Fruit fly (Drosophila melanogaster): Measurements from ENCODE around the gene Ir31a.

dm6 chr2L:10362408-10363067, 42.8 kb upstream of the Ir31a start, which contains the start of the genes Cand1 and pim:
- TF ChIP-seq insv (optimal IDR thresholded peaks at IDR 0.05) (no peak), Myc (optimal IDR thresholded peaks at IDR 0.05) (no peak), h (optimal IDR thresholded peaks at IDR 0.05) (no peak), Sin3A (optimal IDR thresholded peaks at IDR 0.05) (no peak), psq (optimal IDR thresholded peaks at IDR 0.05) (no peak)

All from Kc167 (cell line).